Worm (Caenorhabditis elegans): Measurements from ENCODE around the gene C16D9.4.

C16D9.4 gene

DNA sequence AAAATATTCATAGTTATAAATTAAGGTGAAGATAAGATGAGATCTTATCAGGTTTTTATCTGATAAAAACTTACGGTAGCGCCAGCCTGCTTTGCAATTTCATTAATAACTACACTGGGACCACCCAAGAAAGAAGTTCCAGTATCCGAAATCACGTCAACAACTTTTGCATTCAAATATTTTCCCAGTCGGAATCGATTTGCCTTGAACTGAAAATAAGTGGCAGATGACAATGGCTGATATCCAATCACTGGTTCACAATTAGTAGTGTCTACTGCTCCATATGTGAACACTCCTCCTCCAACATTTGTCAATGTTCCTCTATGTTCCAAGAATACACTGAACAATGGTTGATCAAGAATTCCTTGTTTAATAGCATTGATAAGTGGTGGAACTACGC is 23.5 kb upstream of the C16D9.4 start, which contains the start of gene F21F8.5:
TSS of gene F21F8.5 (minus strand) at position 101 of the 400 bp plus-strand sequence.
- TF ChIP-seq unc-62 (GFP tag; optimal IDR thresholded peaks at IDR 0.05 in 1 of 2): peak in 1 of 2 experiments; percentile 32
- no peak for TF ChIP-seq unc-62 (tag; optimal IDR thresholded peaks at IDR 0.05)
- no peak for TF ChIP-seq ceh-20 (GFP tag; IDR thresholded peaks at IDR 0.05)
- no peak for TF ChIP-seq lin-13 (GFP tag; optimal IDR thresholded peaks at IDR 0.05)
- TF ChIP-seq T20F7.1 (GFP tag; optimal IDR thresholded peaks at IDR 0.05): no peak

ce11 chrV:8263941-8264340 is 21.2 kb upstream of the C16D9.4 start, which contains the start of gene C16D9.9:
Gene C16D9.9, plus strand, starts transcription at chrV:8264241.
- no peak for TF ChIP-seq ZK546.5 (tag; optimal IDR thresholded peaks at IDR 0.05)
- TF ChIP-seq zfp-3 (GFP tag; conservative IDR thresholded peaks at IDR 0.05): no peak
- TF ChIP-seq mes-2 (tag; optimal IDR thresholded peaks at IDR 0.05; ENCODE audit: poor library complexity, severe bottlenecking): no peak
- no peak for TF ChIP-seq hmg-1.1 (GFP tag; IDR thresholded peaks at IDR 0.05)
- TF ChIP-seq set-16 (GFP tag; IDR thresholded peaks at IDR 0.05): no peak
- TF ChIP-seq nhr-25 (tag; optimal IDR thresholded peaks at IDR 0.05; ENCODE audit: borderline replicate concordance, insufficient read depth): no peak
- TF ChIP-seq unc-62 (GFP tag; optimal IDR thresholded peaks at IDR 0.05 in 1 of 2): no peak
- TF ChIP-seq unc-62 (tag; optimal IDR thresholded peaks at IDR 0.05): no peak
- no peak for TF ChIP-seq F44E2.7 (GFP tag; IDR thresholded peaks at IDR 0.05)
- TF ChIP-seq ztf-11 (tag; optimal IDR thresholded peaks at IDR 0.05): no peak
- TF ChIP-seq dmd-9 (GFP tag; IDR thresholded peaks at IDR 0.05): no peak
- no peak for TF ChIP-seq nhr-28 (tag; optimal IDR thresholded peaks at IDR 0.05)
- TF ChIP-seq ceh-44 (GFP tag; IDR thresholded peaks at IDR 0.05): no peak
- TF ChIP-seq madf-5 (GFP tag; IDR thresholded peaks at IDR 0.05): no peak

- no peak for TF ChIP-seq ceh-28 (tag; optimal IDR thresholded peaks at IDR 0.05)
- no peak for TF ChIP-seq ceh-44 (GFP tag; IDR thresholded peaks at IDR 0.05)
- TF ChIP-seq zag-1 (tag; optimal IDR thresholded peaks at IDR 0.05): no peak
- no peak for TF ChIP-seq ctbp-1 (GFP tag; IDR thresholded peaks at IDR 0.05)
- no peak for TF ChIP-seq F44E2.7 (GFP tag; IDR thresholded peaks at IDR 0.05)
- no peak for TF ChIP-seq tag-97 (GFP tag; IDR thresholded peaks at IDR 0.05)
These were observed 20.8 kb upstream of the C16D9.4 start, which contains the start of gene C16D9.8 for ce11 chrV:8263466-8263865. Gene C16D9.8, minus strand, starts transcription at chrV:8263566.

DNA sequence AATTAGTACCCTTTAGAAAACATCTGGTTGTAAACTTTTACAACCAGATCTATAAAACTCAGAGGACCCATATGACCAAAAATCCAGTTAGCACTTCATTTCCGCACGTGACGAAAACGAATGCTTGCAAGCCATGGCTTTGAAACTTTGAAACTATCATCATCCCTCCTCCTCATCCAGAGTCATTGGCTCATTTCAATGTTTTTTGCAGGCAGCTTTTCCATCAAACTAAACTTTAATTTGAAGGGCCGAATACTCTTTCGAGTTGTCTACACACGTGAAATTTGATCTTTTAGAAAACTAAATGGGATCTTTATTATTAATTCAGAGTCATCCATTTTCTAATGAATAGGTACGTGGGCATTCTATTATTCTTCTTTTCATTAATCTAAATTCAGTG is 19.5 kb upstream of the C16D9.4 start:
- TF ChIP-seq unc-62 (GFP tag; optimal IDR thresholded peaks at IDR 0.05 in 1 of 2): peak in 1 of 2 experiments; percentile 94
- no peak for TF ChIP-seq unc-62 (tag; optimal IDR thresholded peaks at IDR 0.05)
- no peak for TF ChIP-seq rbr-2 (tag; optimal IDR thresholded peaks at IDR 0.05)

ce11 chrV:8259016-8259415 is 16.3 kb upstream of the C16D9.4 start, which contains the start of gene C16D9.1:
Gene C16D9.1, plus strand, starts transcription at chrV:8259316.
- TF ChIP-seq mes-2 (tag; optimal IDR thresholded peaks at IDR 0.05; ENCODE audit: poor library complexity, severe bottlenecking) (no peak), Y75B8A.6 (GFP tag; IDR thresholded peaks at IDR 0.05) (no peak), madf-5 (GFP tag; IDR thresholded peaks at IDR 0.05) (no peak), nhr-48 (tag; optimal IDR thresholded peaks at IDR 0.05) (no peak), mdt-29 (GFP tag; IDR thresholded peaks at IDR 0.05) (no peak), zfp-3 (GFP tag; conservative IDR thresholded peaks at IDR 0.05) (no peak), nhr-10 (tag; optimal IDR thresholded peaks at IDR 0.05) (no peak), daf-8 (GFP tag; IDR thresholded peaks at IDR 0.05) (no peak), unc-130 (GFP tag; optimal IDR thresholded peaks at IDR 0.05) (no peak), F26F4.8 (GFP tag; conservative IDR thresholded peaks at IDR 0.05) (no peak), lim-7 (GFP tag; IDR thresholded peaks at IDR 0.05) (no peak), ceh-44 (GFP tag; IDR thresholded peaks at IDR 0.05) (no peak), sdz-12 (GFP tag; optimal IDR thresholded peaks at IDR 0.05) (no peak), jun-1 (tag; optimal IDR thresholded peaks at IDR 0.05) (no peak), daf-19 (GFP tag; conservative IDR thresholded peaks at IDR 0.05) (no peak)
